Worm (Caenorhabditis elegans) whole organism, L4 larva: ENCODE measurements around the gene pcyt-1.

Source experiments
- F10B5.3 ChIP-seq: sonication (generic microtip); optimal IDR thresholded peaks from 2 replicates; lab custom pipeline; 2016; ENCODE audit warnings: mild to moderate bottlenecking, missing genetic modification characterization, missing compliant biosample characterization
- aly-2 ChIP-seq: sonication (generic microtip); optimal IDR thresholded peaks from 2 replicates; lab custom pipeline; 2018; ENCODE audit warnings: missing biosample characterization, missing genetic modification characterization
- ama-1 ChIP-seq: fragments of 150-350 bp; optimal IDR thresholded peaks from 2 replicates; lab custom pipeline; 2014; ENCODE audit warnings: inconsistent platforms, mixed read lengths
- skn-1 ChIP-seq: fragments of 150-350 bp; optimal IDR thresholded peaks from 2 replicates; lab custom pipeline; 2014; ENCODE audit warnings: missing biosample characterization, missing genetic modification characterization
- unc-62 ChIP-seq, 3 experiments: fragments of 150-350 bp in 1 of 3; sonication (generic microtip); optimal IDR thresholded peaks in 2 of 3; peaks in 1 of 3; 1 replicate in 1 of 3; 2 replicates in 2 of 3; lab custom pipeline; 2014 to 2017; ENCODE audit warnings: missing biosample characterization in 3 of 3, missing genetic modification characterization in 3 of 3, missing genetic modification reagents in 3 of 3, missing genotype in 1 of 3
- ztf-11 ChIP-seq: fragments of 150-350 bp; optimal IDR thresholded peaks from 2 replicates; lab custom pipeline; 2014; ENCODE audit warnings: missing biosample characterization, missing genetic modification characterization

- TF ChIP-seq unc-62 (GFP tag; optimal IDR thresholded peaks at IDR 0.05 in 1 of 2; lab: Kevin White, UChicago) (no peak), unc-62 (tag; optimal IDR thresholded peaks at IDR 0.05; lab: Kevin White, UChicago) (no peak), ztf-11 (tag; lab: Kevin White, UChicago) (no peak), skn-1 (no peak), ama-1 (lab: Kevin White, UChicago) (no peak), F10B5.3 (no peak), aly-2 (tag; lab: Kevin White, UChicago) (no peak)
These were observed 48.4 kb upstream of the pcyt-1 start for ce11 chrX:7523799-7524198.
